Fruit fly (Drosophila melanogaster): Measurements from ENCODE around the gene CG33098.

DNA sequence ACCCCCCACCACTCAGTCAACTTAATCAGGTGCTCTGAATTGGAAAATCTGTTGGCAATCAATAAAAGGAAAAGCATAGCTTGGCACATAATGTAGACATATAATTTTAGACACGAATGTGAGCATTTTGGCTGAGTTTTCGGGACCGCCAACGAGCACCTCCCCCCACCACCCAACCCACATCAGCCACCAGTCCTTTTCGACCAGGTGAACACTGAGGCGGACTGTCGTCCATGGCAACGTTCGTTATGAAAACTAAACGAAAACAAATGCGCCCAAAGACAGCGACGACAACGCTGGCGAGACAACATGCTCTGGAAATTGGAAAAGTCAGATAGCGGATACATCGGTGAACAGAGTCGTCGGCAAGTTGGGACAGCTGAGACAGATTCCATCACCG, 4.0 kb upstream of the CG33098 start, which contains the start of gene GstD11:
- TF ChIP-seq EcR (GFP tag; optimal IDR thresholded peaks at IDR 0.05), result no peak
- TF ChIP-seq fd96Ca (GFP tag; IDR thresholded peaks at IDR 0.05), result no peak
